Worm (Caenorhabditis elegans) whole organism, L4/young adult: ENCODE data around the gene ptr-1.

Experiments used
- dao-5 ChIP-seq: sonication (generic microtip); optimal IDR thresholded peaks from 2 replicates; lab custom pipeline; 2016; ENCODE audit warnings: missing genotype, missing genetic modification characterization, moderate library complexity, missing compliant biosample characterization
- him-1 ChIP-seq: sonication (generic microtip); optimal IDR thresholded peaks from 2 replicates; lab custom pipeline; 2016; ENCODE audit warnings: missing genotype, missing genetic modification reagents, missing genetic modification characterization, missing compliant biosample characterization

DNA sequence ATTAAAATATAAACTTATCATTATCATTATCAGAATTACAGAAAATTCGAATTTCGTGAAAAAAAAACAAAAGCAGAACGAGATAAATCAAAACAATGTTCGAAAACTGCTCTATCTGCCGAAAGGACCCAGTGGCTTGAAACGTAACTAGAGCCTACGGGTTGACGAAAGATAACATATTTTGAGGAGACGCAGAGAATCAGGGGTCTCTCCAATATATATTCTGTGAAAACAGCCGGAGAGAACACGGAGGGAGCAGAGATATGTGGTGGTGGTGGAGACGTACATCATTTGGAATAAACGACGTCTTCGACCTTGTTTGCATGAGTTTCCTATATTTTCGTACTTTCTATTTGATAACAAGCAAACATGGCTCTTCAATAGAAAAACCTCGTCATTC is 27.4 kb upstream of the ptr-1 start:
- no peak for TF ChIP-seq him-1 (tag; lab: Kevin White, UChicago)
- TF ChIP-seq dao-5 (tag; lab: Kevin White, UChicago) = no peak
